Worm (Caenorhabditis elegans): Measurements from ENCODE around the gene sor-3.

DNA sequence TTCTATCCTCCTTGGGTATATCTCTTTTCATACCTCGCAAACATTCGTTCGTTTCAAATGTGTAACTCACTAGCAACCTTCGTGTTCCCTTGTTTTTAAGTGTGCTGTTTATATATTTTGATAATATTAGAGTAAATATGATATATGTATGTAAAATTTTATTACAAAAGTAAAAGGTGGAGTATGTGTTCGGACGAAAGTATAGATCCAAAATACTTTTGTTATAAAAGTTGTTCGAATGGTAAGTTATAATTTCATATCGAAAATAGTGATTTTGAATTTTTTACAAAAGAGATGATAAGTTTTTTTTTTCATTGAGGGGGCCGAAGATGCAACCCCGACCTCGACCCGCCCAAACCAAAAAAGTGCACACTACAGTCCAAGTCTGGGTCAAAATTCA, 4.4 kb downstream of the sor-3 start, which contains the start of gene C04E7.1:
- TF ChIP-seq K02D7.2 (tag; optimal IDR thresholded peaks at IDR 0.05) (no peak), pag-3 (tag; optimal IDR thresholded peaks at IDR 0.05; ENCODE audit: borderline replicate concordance) (no peak), ama-1 (optimal IDR thresholded peaks at IDR 0.05) (no peak), nhr-11 (tag; optimal IDR thresholded peaks at IDR 0.05) (no peak), lim-6 (tag; optimal IDR thresholded peaks at IDR 0.05) (no peak), hlh-30 (tag; optimal IDR thresholded peaks at IDR 0.05; ENCODE audit: insufficient read depth) (no peak)

All from whole organism, late embryonic.